Worm (Caenorhabditis elegans): ENCODE data around the gene R12B2.7.

The R12B2.7 gene

DNA sequence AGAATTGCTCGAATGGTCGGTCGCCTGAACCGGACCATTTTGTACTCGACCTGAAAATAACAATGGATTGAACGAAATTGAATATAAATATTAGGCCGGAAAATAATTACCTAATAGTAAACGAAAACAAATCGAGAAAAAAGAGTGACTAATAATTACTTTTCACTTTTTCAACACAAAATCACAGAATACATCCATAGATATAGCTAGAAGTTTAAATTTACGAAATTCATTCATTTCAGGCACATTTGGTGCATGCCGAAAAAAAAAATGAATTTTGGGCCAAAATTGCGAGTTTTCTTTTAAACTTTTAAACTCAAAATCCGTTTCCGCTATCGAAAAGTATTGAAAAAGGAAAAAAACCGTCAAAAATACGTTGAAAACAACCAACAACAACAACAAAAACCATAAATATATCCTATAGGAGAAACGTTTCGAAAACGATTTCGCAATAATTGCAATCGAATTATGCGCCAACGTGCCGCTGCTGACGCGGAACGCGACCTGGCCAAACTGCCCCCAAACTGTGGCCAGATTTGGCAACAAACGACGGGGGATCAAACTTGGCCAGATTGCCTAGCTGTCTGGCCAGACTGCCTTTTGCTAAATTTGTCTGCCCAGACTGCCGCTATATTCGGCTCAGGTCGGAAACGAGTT, 29.4 kb upstream of the R12B2.7 start, which contains the start of gene Y37B11A.3 (continued):
- TF ChIP-seq nfya-1 (tag; optimal IDR thresholded peaks at IDR 0.05; ENCODE audit: borderline replicate concordance, insufficient read depth) (no peak), athp-1 (tag; optimal IDR thresholded peaks at IDR 0.05) (no peak), F22D6.2 (tag; optimal IDR thresholded peaks at IDR 0.05) (no peak), tbx-9 (tag; optimal IDR thresholded peaks at IDR 0.05; ENCODE audit: borderline replicate concordance) (no peak), lsl-1 (GFP tag; optimal IDR thresholded peaks at IDR 0.05) (no peak), Y53F4B.3 (GFP tag; IDR thresholded peaks at IDR 0.05) (no peak), lsy-27 (tag; optimal IDR thresholded peaks at IDR 0.05; ENCODE audit: borderline replicate concordance, insufficient read depth) (no peak), F52B5.7 (tag; optimal IDR thresholded peaks at IDR 0.05) (no peak), sptf-2 (GFP tag; optimal IDR thresholded peaks at IDR 0.05) (no peak), ztf-26 (tag; optimal IDR thresholded peaks at IDR 0.05) (peak; percentile 28), gei-17 (GFP tag; optimal IDR thresholded peaks at IDR 0.05) (peak; percentile 34), B0019.2 (GFP tag; conservative IDR thresholded peaks at IDR 0.05) (no peak), lin-35 (GFP tag; optimal IDR thresholded peaks at IDR 0.05) (peak in 1 of 3 experiments; percentile 72), rcor-1 (GFP tag; IDR thresholded peaks at IDR 0.05) (no peak), mes-4 (tag; optimal IDR thresholded peaks at IDR 0.05) (no peak), efl-1 (GFP tag; optimal IDR thresholded peaks at IDR 0.05) (no peak), attf-6 (GFP tag; IDR thresholded peaks at IDR 0.05) (no peak), ceh-100 (GFP tag; IDR thresholded peaks at IDR 0.05) (no peak), ztf-6 (GFP tag; IDR thresholded peaks at IDR 0.05) (no peak), die-1 (tag; optimal IDR thresholded peaks at IDR 0.05) (no peak), nhr-179 (tag; optimal IDR thresholded peaks at IDR 0.05) (no peak), lin-40 (tag; optimal IDR thresholded peaks at IDR 0.05) (peak; percentile 72), snpc-1.3 (tag; optimal IDR thresholded peaks at IDR 0.05; ENCODE audit: insufficient read depth) (no peak), nhr-120 (GFP tag; IDR thresholded peaks at IDR 0.05) (no peak), F49E8.2 (tag; optimal IDR thresholded peaks at IDR 0.05; ENCODE audit: insufficient read depth) (no peak), nhr-27 (tag; optimal IDR thresholded peaks at IDR 0.05) (no peak), lin-26 (GFP tag; IDR thresholded peaks at IDR 0.05) (no peak), akir-1 (GFP tag; optimal IDR thresholded peaks at IDR 0.05) (no peak), let-526 (GFP tag; IDR thresholded peaks at IDR 0.05) (peak; percentile 84), him-1 (tag; optimal IDR thresholded peaks at IDR 0.05) (no peak), nfyb-1 (GFP tag; IDR thresholded peaks at IDR 0.05) (peak; percentile 73), egl-18 (GFP tag; IDR thresholded peaks at IDR 0.05) (no peak), B0336.3 (GFP tag; IDR thresholded peaks at IDR 0.05) (peak; percentile 46; the same call in 1 of the 2 replicates), pha-4 (tag; optimal IDR thresholded peaks at IDR 0.05) (no peak), xnd-1 (tag; optimal IDR thresholded peaks at IDR 0.05) (no peak), zfh-2 (GFP tag; conservative IDR thresholded peaks at IDR 0.05) (peak; percentile 85), aptf-3 (GFP tag; IDR thresholded peaks at IDR 0.05) (no peak), attf-5 (GFP tag; optimal IDR thresholded peaks at IDR 0.05) (peak; percentile 90), egl-44 (GFP tag; IDR thresholded peaks at IDR 0.05) (no peak), C06A6.2 (GFP tag; conservative IDR thresholded peaks at IDR 0.05) (no peak), D2030.7 (GFP tag; IDR thresholded peaks at IDR 0.05) (0 out of 2 replicates have a peak, but pooled peaks have one; percentile 11), zim-3 (tag; optimal IDR thresholded peaks at IDR 0.05) (no peak), bed-1 (GFP tag; IDR thresholded peaks at IDR 0.05) (no peak), pbrm-1 (GFP tag; IDR thresholded peaks at IDR 0.05) (peak; percentile 64), ztf-18 (tag; optimal IDR thresholded peaks at IDR 0.05) (peak; percentile 93), atf-7 (tag; optimal IDR thresholded peaks at IDR 0.05) (no peak), ekl-4 (GFP tag; IDR thresholded peaks at IDR 0.05) (peak; percentile 76), madf-10 (tag; optimal IDR thresholded peaks at IDR 0.05) (no peak)

Data from whole organism, young adult.